Worm (Caenorhabditis elegans): Measurements from ENCODE around the gene ttr-57.

The ttr-57 gene

ce11 chrV:20623060-20623459, 18.2 kb downstream of the ttr-57 start, which contains the start of gene F46B3.8:
Gene F46B3.8, minus strand, starts transcription at chrV:20623160.
- TF ChIP-seq sea-1 (GFP tag; conservative IDR thresholded peaks at IDR 0.05) (no peak), aly-1 (tag; optimal IDR thresholded peaks at IDR 0.05) (no peak)

DNA sequence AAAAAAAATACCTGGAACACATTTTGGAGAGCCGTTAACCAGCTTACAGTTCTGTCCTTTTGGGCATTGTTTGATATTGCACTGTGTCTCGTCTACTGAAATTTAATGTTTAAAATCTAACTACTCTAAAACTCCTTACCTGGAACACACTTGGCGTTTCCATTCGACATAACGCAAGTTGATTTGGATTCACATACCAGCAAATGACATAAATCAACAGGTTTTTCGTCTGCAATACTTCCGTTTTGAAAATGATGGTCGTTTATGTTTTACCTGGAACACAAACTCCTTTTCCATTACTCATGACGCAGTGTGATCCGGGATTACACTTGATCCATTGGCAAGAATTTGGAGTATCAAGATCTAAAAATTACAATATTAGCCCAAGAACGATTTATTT, 20.4 kb downstream of the ttr-57 start:
- TF ChIP-seq hmbx-1 (tag; optimal IDR thresholded peaks at IDR 0.05) (no peak), hmg-4 (GFP tag; optimal IDR thresholded peaks at IDR 0.05) (no peak), hnd-1 (tag; optimal IDR thresholded peaks at IDR 0.05) (no peak), ets-7 (tag; optimal IDR thresholded peaks at IDR 0.05) (no peak), F13C5.2 (tag; optimal IDR thresholded peaks at IDR 0.05) (no peak), flt-1 (GFP tag; IDR thresholded peaks at IDR 0.05) (no peak), pes-1 (GFP tag; IDR thresholded peaks at IDR 0.05) (no peak)

ce11 chrV:20626043-20626761, 21.3 kb downstream of the ttr-57 start, which contains the start of the genes F46B3.9 and srz-18:
Gene F46B3.9, minus strand, starts transcription at chrV:20626143.
Gene srz-18, plus strand, starts transcription at chrV:20626711.
- TF ChIP-seq flt-1 (GFP tag; IDR thresholded peaks at IDR 0.05) (no peak), ets-7 (tag; optimal IDR thresholded peaks at IDR 0.05) (no peak), aly-1 (tag; optimal IDR thresholded peaks at IDR 0.05) (no peak), tra-4 (tag; optimal IDR thresholded peaks at IDR 0.05) (no peak), hmbx-1 (tag; optimal IDR thresholded peaks at IDR 0.05) (no peak), scrt-1 (GFP tag; IDR thresholded peaks at IDR 0.05) (no peak), hnd-1 (tag; optimal IDR thresholded peaks at IDR 0.05) (no peak)

ce11 chrV:20631255-20631654, 26.4 kb downstream of the ttr-57 start, which contains the start of gene F46B3.14:
Gene F46B3.14, minus strand, starts transcription at chrV:20631355.
- no peak for TF ChIP-seq ama-1 (optimal IDR thresholded peaks at IDR 0.05)

DNA sequence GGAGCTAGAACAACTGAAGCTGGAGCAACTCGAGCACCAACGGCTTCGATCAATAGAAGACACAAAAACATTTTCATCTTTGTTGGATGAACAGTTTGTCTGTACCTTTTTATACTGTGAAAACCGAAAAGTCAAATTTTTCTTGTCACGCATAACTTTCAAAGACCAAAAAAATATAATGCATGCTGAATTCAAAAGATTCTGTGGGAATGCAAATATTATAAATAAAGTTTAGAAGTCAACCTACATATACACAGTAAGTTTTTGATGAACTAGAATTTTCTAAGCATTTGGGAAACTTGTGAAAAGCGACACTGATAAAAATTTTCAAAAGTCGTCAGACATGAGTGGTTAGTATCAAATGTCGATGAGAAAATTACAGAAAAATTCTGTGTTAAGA, 28.7 kb downstream of the ttr-57 start, which contains the start of gene F46B3.15:
F46B3.15 (minus strand) TSS at position 101 of the 400 bp plus-strand sequence.
- TF ChIP-seq tbx-11 (GFP tag; IDR thresholded peaks at IDR 0.05) (no peak), hmbx-1 (tag; optimal IDR thresholded peaks at IDR 0.05) (no peak), tra-4 (tag; optimal IDR thresholded peaks at IDR 0.05) (no peak), pes-1 (GFP tag; IDR thresholded peaks at IDR 0.05) (no peak), flt-1 (GFP tag; IDR thresholded peaks at IDR 0.05) (no peak), B0310.2 (tag; optimal IDR thresholded peaks at IDR 0.05) (no peak), hnd-1 (tag; optimal IDR thresholded peaks at IDR 0.05) (no peak), tbx-37 (GFP tag; conservative IDR thresholded peaks at IDR 0.05) (no peak), aly-1 (tag; optimal IDR thresholded peaks at IDR 0.05) (no peak), ceh-13 (GFP tag; optimal IDR thresholded peaks at IDR 0.05) (no peak), scrt-1 (GFP tag; IDR thresholded peaks at IDR 0.05) (no peak), hmg-4 (GFP tag; optimal IDR thresholded peaks at IDR 0.05) (no peak), sea-1 (GFP tag; conservative IDR thresholded peaks at IDR 0.05) (no peak), ama-1 (optimal IDR thresholded peaks at IDR 0.05) (no peak), ets-7 (tag; optimal IDR thresholded peaks at IDR 0.05) (no peak), F13C5.2 (tag; optimal IDR thresholded peaks at IDR 0.05) (no peak), ceh-36 (tag; optimal IDR thresholded peaks at IDR 0.05) (no peak)

DNA sequence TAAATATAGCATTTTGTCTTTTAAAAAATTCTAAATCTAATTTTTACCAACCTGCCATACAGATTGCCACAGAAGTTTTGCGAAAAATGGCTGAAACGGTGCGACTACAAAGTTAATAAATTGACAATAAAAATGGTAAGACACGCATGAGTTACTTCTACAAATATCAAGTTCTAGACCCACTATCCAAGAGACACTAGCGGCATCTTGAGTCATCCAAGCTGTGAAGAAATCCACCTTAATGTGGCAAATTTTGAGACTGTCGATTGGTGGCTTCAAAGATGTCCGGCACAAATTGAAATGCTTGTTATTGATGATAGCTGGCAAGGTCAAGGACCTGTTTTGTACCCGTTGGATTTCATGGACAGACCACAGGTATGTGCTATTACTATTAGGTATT, 29.4 kb downstream of the ttr-57 start, which contains the start of gene F46B3.16:
F46B3.16 (plus strand) TSS at position 301 of the 400 bp plus-strand sequence.
- TF ChIP-seq pes-1 (GFP tag; IDR thresholded peaks at IDR 0.05) (no peak), ceh-36 (tag; optimal IDR thresholded peaks at IDR 0.05) (no peak), F13C5.2 (tag; optimal IDR thresholded peaks at IDR 0.05) (no peak), sea-1 (GFP tag; conservative IDR thresholded peaks at IDR 0.05) (no peak), hnd-1 (tag; optimal IDR thresholded peaks at IDR 0.05) (no peak), hmg-4 (GFP tag; optimal IDR thresholded peaks at IDR 0.05) (no peak), tbx-11 (GFP tag; IDR thresholded peaks at IDR 0.05) (no peak), scrt-1 (GFP tag; IDR thresholded peaks at IDR 0.05) (no peak), hmbx-1 (tag; optimal IDR thresholded peaks at IDR 0.05) (no peak), tbx-37 (GFP tag; conservative IDR thresholded peaks at IDR 0.05) (no peak), ceh-13 (GFP tag; optimal IDR thresholded peaks at IDR 0.05) (no peak), tra-4 (tag; optimal IDR thresholded peaks at IDR 0.05) (no peak), flt-1 (GFP tag; IDR thresholded peaks at IDR 0.05) (no peak)

ce11 chrV:20636855-20637254, 31.9 kb downstream of the ttr-57 start, which contains the start of gene ttr-13:
Gene ttr-13, minus strand, starts transcription at chrV:20636955.
- TF ChIP-seq pes-1 (GFP tag; IDR thresholded peaks at IDR 0.05) (no peak), B0310.2 (tag; optimal IDR thresholded peaks at IDR 0.05) (no peak)

DNA sequence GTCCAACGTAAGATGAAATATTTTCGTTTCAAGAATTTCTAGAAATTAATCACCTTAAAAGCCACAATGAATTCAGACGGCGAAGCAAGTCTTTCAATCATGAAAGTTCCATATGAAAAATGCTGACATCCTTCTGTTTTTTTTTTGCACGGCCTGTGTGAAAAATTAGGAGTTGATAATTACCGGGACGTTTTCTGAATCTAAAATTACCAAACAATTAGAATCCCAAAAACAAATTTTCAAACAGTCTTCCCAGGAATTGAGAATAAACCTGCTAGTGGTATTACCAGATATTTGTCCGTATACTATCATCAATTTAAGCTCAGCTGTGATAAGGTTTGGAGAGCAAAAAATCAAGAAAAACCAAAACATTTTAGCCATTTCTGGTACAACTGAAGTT, 33.4 kb downstream of the ttr-57 start, which contains the start of gene Y44A6B.3:
Y44A6B.3 (minus strand) TSS at position 101 of the 400 bp plus-strand sequence.
- no peak for TF ChIP-seq aly-1 (tag; optimal IDR thresholded peaks at IDR 0.05)
- no peak for TF ChIP-seq hmg-4 (GFP tag; optimal IDR thresholded peaks at IDR 0.05)
- TF ChIP-seq flt-1 (GFP tag; IDR thresholded peaks at IDR 0.05), result no peak
- no peak for TF ChIP-seq scrt-1 (GFP tag; IDR thresholded peaks at IDR 0.05)
- TF ChIP-seq sea-1 (GFP tag; conservative IDR thresholded peaks at IDR 0.05), result no peak
- TF ChIP-seq F13C5.2 (tag; optimal IDR thresholded peaks at IDR 0.05), result no peak
- no peak for TF ChIP-seq tbx-37 (GFP tag; conservative IDR thresholded peaks at IDR 0.05)
- no peak for TF ChIP-seq B0310.2 (tag; optimal IDR thresholded peaks at IDR 0.05)
- TF ChIP-seq hnd-1 (tag; optimal IDR thresholded peaks at IDR 0.05), result no peak
- no peak for TF ChIP-seq ceh-13 (GFP tag; optimal IDR thresholded peaks at IDR 0.05)
- TF ChIP-seq tbx-11 (GFP tag; IDR thresholded peaks at IDR 0.05), result no peak
- no peak for TF ChIP-seq ama-1 (optimal IDR thresholded peaks at IDR 0.05)
- no peak for TF ChIP-seq tra-4 (tag; optimal IDR thresholded peaks at IDR 0.05)
- no peak for TF ChIP-seq pes-1 (GFP tag; IDR thresholded peaks at IDR 0.05)
- no peak for TF ChIP-seq hmbx-1 (tag; optimal IDR thresholded peaks at IDR 0.05)
- no peak for TF ChIP-seq ets-7 (tag; optimal IDR thresholded peaks at IDR 0.05)

Measured in whole organism, early embryonic.